Fruit fly (Drosophila melanogaster) whole organism, embryonic: ENCODE measurements around the gene CG46311.

ENCODE experiments used
- ATbp ChIP-seq: fragments of 200-800 bp; sonication (Bioruptor generic); optimal IDR thresholded peaks from 2 replicates; lab custom pipeline; 2017; ENCODE audit warnings: missing biosample characterization, mild to moderate bottlenecking, missing genetic modification characterization, missing genetic modification reagents
- Atf6 ChIP-seq: fragments of 200-800 bp; sonication (Bioruptor generic); IDR thresholded peaks from 2 replicates; pipeline ENCODE4 v1.3.6; 2022; ENCODE audit warnings: missing biosample characterization, missing genetic modification characterization
- Blimp-1 ChIP-seq: fragments of 200-800 bp; sonication (Bioruptor generic); optimal IDR thresholded peaks from 3 replicates; lab custom pipeline; 2018; ENCODE audit warnings: missing biosample characterization, missing genetic modification characterization, mild to moderate bottlenecking, moderate library complexity, missing genetic modification reagents
- CG10462 ChIP-seq: fragments of 200-800 bp; sonication (Bioruptor generic); optimal IDR thresholded peaks from 2 replicates; lab custom pipeline; 2016; ENCODE audit warnings: missing biosample characterization, missing genetic modification characterization
- CG10959 ChIP-seq: fragments of 200-800 bp; sonication (Bioruptor generic); IDR thresholded peaks from 2 replicates; pipeline ENCODE4 v1.3.6; 2022; ENCODE audit warnings: missing biosample characterization, missing genetic modification characterization
- CG11723 ChIP-seq: fragments of 200-800 bp; sonication (Bioruptor generic); optimal IDR thresholded peaks from 2 replicates; lab custom pipeline; 2017; ENCODE audit warnings: missing biosample characterization, mild to moderate bottlenecking, missing genetic modification characterization
- CG12219 ChIP-seq: fragments of 200-800 bp; sonication (Bioruptor generic); optimal IDR thresholded peaks from 3 replicates; lab custom pipeline; 2018; ENCODE audit warnings: missing biosample characterization, mild to moderate bottlenecking, missing genetic modification characterization
- CG12769 ChIP-seq: fragments of 200-800 bp; sonication (Bioruptor generic); optimal IDR thresholded peaks from 2 replicates; lab custom pipeline; 2019; ENCODE audit warnings: missing biosample characterization, mild to moderate bottlenecking, missing genetic modification characterization, moderate library complexity
- CG13123 ChIP-seq: fragments of 200-800 bp; sonication (Bioruptor generic); optimal IDR thresholded peaks from 2 replicates; lab custom pipeline; 2016; ENCODE audit warnings: missing biosample characterization, missing genetic modification characterization
- CG15011 ChIP-seq: fragments of 200-800 bp; sonication (Bioruptor generic); optimal IDR thresholded peaks from 3 replicates; lab custom pipeline; 2018; ENCODE audit warnings: missing biosample characterization, mild to moderate bottlenecking, missing genetic modification characterization
- CG1529 ChIP-seq: fragments of 200-800 bp; sonication (Bioruptor generic); optimal IDR thresholded peaks from 3 replicates; lab custom pipeline; 2018; ENCODE audit warnings: missing biosample characterization, missing genetic modification characterization
- CG16813 ChIP-seq: fragments of 200-800 bp; sonication (Bioruptor generic); IDR thresholded peaks from 3 replicates; pipeline ENCODE4 v1.3.6; 2022; ENCODE audit warnings: missing biosample characterization, missing genetic modification characterization; ENCODE audit not compliant: partially characterized antibody
- CG16863 ChIP-seq: fragments of 200-800 bp; sonication (Bioruptor generic); optimal IDR thresholded peaks from 3 replicates; lab custom pipeline; 2016; ENCODE audit warnings: missing biosample characterization, missing genetic modification characterization
- CG17359 ChIP-seq: fragments of 200-800 bp; sonication (Bioruptor generic); optimal IDR thresholded peaks from 3 replicates; lab custom pipeline; 2018; ENCODE audit warnings: missing biosample characterization, mild to moderate bottlenecking, missing genetic modification characterization, moderate library complexity
- CG2889 ChIP-seq: fragments of 200-800 bp; sonication (Bioruptor generic); IDR thresholded peaks from 3 replicates; pipeline ENCODE4 v1.3.6; 2022; ENCODE audit warnings: missing biosample characterization, missing genetic modification characterization
- CG31224 ChIP-seq: fragments of 200-800 bp; sonication (Bioruptor generic); IDR thresholded peaks from 2 replicates; pipeline ENCODE4 v1.3.6; 2022; ENCODE audit warnings: missing biosample characterization, missing genetic modification characterization
- CG31365 ChIP-seq: fragments of 200-800 bp; sonication (Bioruptor generic); optimal IDR thresholded peaks from 2 replicates; lab custom pipeline; 2018; ENCODE audit warnings: missing biosample characterization, mild to moderate bottlenecking, missing genetic modification characterization
- CG3281 ChIP-seq: fragments of 200-800 bp; sonication (Bioruptor generic); optimal IDR thresholded peaks from 3 replicates; lab custom pipeline; 2017; ENCODE audit warnings: missing biosample characterization, mild to moderate bottlenecking, missing genetic modification characterization
- CG42726 ChIP-seq: fragments of 200-800 bp; sonication (Bioruptor generic); IDR thresholded peaks from 2 replicates; pipeline ENCODE4 v1.3.6; 2022; ENCODE audit warnings: missing biosample characterization, missing genetic modification characterization; ENCODE audit not compliant: partially characterized antibody
- CG5180 ChIP-seq: fragments of 200-800 bp; sonication (Bioruptor generic); optimal IDR thresholded peaks from 3 replicates; lab custom pipeline; 2017; ENCODE audit warnings: missing biosample characterization, missing genetic modification characterization, mild to moderate bottlenecking, moderate library complexity, missing genetic modification reagents
- CG6254 ChIP-seq: fragments of 200-800 bp; sonication (Bioruptor generic); optimal IDR thresholded peaks from 3 replicates; lab custom pipeline; 2017; ENCODE audit warnings: mild to moderate bottlenecking, missing biosample characterization, missing genetic modification reagents, missing genetic modification characterization
- CG9437 ChIP-seq: fragments of 200-800 bp; sonication (Bioruptor generic); optimal IDR thresholded peaks from 2 replicates; lab custom pipeline; 2018; ENCODE audit warnings: missing biosample characterization, mild to moderate bottlenecking, missing genetic modification characterization
- CG9817 ChIP-seq: fragments of 200-800 bp; sonication (Bioruptor generic); optimal IDR thresholded peaks from 2 replicates; lab custom pipeline; 2018; ENCODE audit warnings: missing biosample characterization, mild to moderate bottlenecking, missing genetic modification characterization, moderate library complexity
- D19B ChIP-seq: fragments of 200-800 bp; sonication (Bioruptor generic); optimal IDR thresholded peaks from 2 replicates; lab custom pipeline; 2017; ENCODE audit warnings: missing biosample characterization, mild to moderate bottlenecking, missing genetic modification characterization
- Fer3 ChIP-seq: fragments of 200-800 bp; sonication (Bioruptor generic); optimal IDR thresholded peaks from 2 replicates; lab custom pipeline; 2018; ENCODE audit warnings: missing biosample characterization, mild to moderate bottlenecking, missing genetic modification characterization, moderate library complexity
- HLH54F ChIP-seq: fragments of 200-800 bp; sonication (Bioruptor generic); optimal IDR thresholded peaks from 3 replicates; lab custom pipeline; 2016; ENCODE audit warnings: missing biosample characterization, missing genetic modification characterization
- Hand ChIP-seq: fragments of 200-800 bp; sonication (Bioruptor generic); optimal IDR thresholded peaks from 2 replicates; lab custom pipeline; 2017; ENCODE audit warnings: mild to moderate bottlenecking, missing biosample characterization, missing genetic modification reagents, missing genetic modification characterization
- Kr ChIP-seq: fragments of 200-800 bp; sonication (Bioruptor generic); optimal IDR thresholded peaks from 2 replicates; lab custom pipeline; 2017; ENCODE audit warnings: missing biosample characterization, mild to moderate bottlenecking, missing genetic modification characterization
- NFAT ChIP-seq: fragments of 200-800 bp; sonication (Bioruptor generic); IDR thresholded peaks from 2 replicates; pipeline ENCODE4 v1.3.6; 2022; ENCODE audit warnings: missing biosample characterization, missing genetic modification characterization
- Optix ChIP-seq: fragments of 200-800 bp; sonication (Bioruptor generic); IDR thresholded peaks from 3 replicates; pipeline ENCODE4 v1.3.6; 2022; ENCODE audit warnings: missing biosample characterization, missing genetic modification characterization
- Poxn ChIP-seq: fragments of 200-800 bp; sonication (Bioruptor generic); IDR thresholded peaks from 2 replicates; pipeline ENCODE4 v1.3.6; 2022; ENCODE audit warnings: missing biosample characterization, missing genetic modification characterization
- Rfx ChIP-seq: fragments of 200-800 bp; sonication (Bioruptor generic); IDR thresholded peaks from 2 replicates; pipeline ENCODE4 v1.3.6; 2022; ENCODE audit warnings: missing biosample characterization, missing genetic modification characterization
- Ssrp ChIP-seq: fragments of 200-800 bp; sonication (Bioruptor generic); optimal IDR thresholded peaks from 2 replicates; lab custom pipeline; 2018; ENCODE audit warnings: missing biosample characterization, mild to moderate bottlenecking, missing genetic modification characterization, moderate library complexity
- Tbp ChIP-seq: fragments of >200 bp; optimal IDR thresholded peaks from 2 replicates; lab custom pipeline; 2018; ENCODE audit warnings: missing biosample characterization, missing genetic modification characterization
- ac ChIP-seq: fragments of 200-800 bp; sonication (Bioruptor generic); optimal IDR thresholded peaks from 3 replicates; lab custom pipeline; 2017; ENCODE audit warnings: missing biosample characterization, mild to moderate bottlenecking, missing genetic modification characterization
- ara ChIP-seq: fragments of 200-800 bp; sonication (Bioruptor generic); IDR thresholded peaks from 2 replicates; pipeline ENCODE4 v1.3.6; 2022; ENCODE audit warnings: missing biosample characterization, missing genetic modification characterization
- bcd ChIP-seq: fragments of 200-800 bp; sonication (Bioruptor generic); optimal IDR thresholded peaks from 2 replicates; lab custom pipeline; 2017; ENCODE audit warnings: missing biosample characterization, mild to moderate bottlenecking, missing genetic modification characterization
- ci ChIP-seq: fragments of 200-800 bp; sonication (Bioruptor generic); IDR thresholded peaks from 3 replicates; pipeline ENCODE4 v1.3.6; 2022; ENCODE audit warnings: missing biosample characterization, missing genetic modification characterization
- croc ChIP-seq: fragments of 200-800 bp; sonication (Bioruptor generic); conservative IDR thresholded peaks from 3 replicates; pipeline ENCODE4 v1.3.6; 2022; ENCODE audit warnings: missing biosample characterization, missing genetic modification characterization
- disco-r ChIP-seq: fragments of 200-800 bp; sonication (Bioruptor generic); optimal IDR thresholded peaks from 2 replicates; lab custom pipeline; 2016; ENCODE audit warnings: missing biosample characterization, missing genetic modification characterization
- dmrt99B ChIP-seq: fragments of 200-800 bp; sonication (Bioruptor generic); optimal IDR thresholded peaks from 2 replicates; lab custom pipeline; 2018; ENCODE audit warnings: missing biosample characterization, mild to moderate bottlenecking, missing genetic modification characterization, moderate library complexity
- grau ChIP-seq: fragments of 200-800 bp; optimal IDR thresholded peaks from 3 replicates; lab custom pipeline; 2019; ENCODE audit warnings: missing biosample characterization, mild to moderate bottlenecking, missing genetic modification characterization, moderate library complexity
- klu ChIP-seq: fragments of 200-800 bp; sonication (Bioruptor generic); IDR thresholded peaks from 2 replicates; pipeline ENCODE4 v1.3.6; 2022; ENCODE audit warnings: missing biosample characterization, missing genetic modification characterization
- kni ChIP-seq: fragments of 200-800 bp; sonication (Bioruptor generic); optimal IDR thresholded peaks from 3 replicates; lab custom pipeline; 2017; ENCODE audit warnings: mild to moderate bottlenecking, missing biosample characterization, missing genetic modification reagents, missing genetic modification characterization
- mirr ChIP-seq: fragments of 200-800 bp; sonication (Bioruptor generic); optimal IDR thresholded peaks from 3 replicates; lab custom pipeline; 2018; ENCODE audit warnings: missing biosample characterization, mild to moderate bottlenecking, missing genetic modification characterization
- ranshi ChIP-seq: fragments of 200-800 bp; sonication (Bioruptor generic); IDR thresholded peaks from 2 replicates; pipeline ENCODE4 v1.3.6; 2022; ENCODE audit warnings: missing biosample characterization, missing genetic modification characterization
- seq ChIP-seq: fragments of 200-800 bp; sonication (Bioruptor generic); IDR thresholded peaks from 2 replicates; pipeline ENCODE4 v1.3.6; 2022; ENCODE audit warnings: missing biosample characterization, missing genetic modification characterization
- slp2 ChIP-seq: fragments of 200-800 bp; sonication (Bioruptor generic); optimal IDR thresholded peaks from 2 replicates; lab custom pipeline; 2016; ENCODE audit warnings: missing biosample characterization, missing genetic modification characterization
- sr ChIP-seq: fragments of 200-800 bp; sonication (Bioruptor generic); IDR thresholded peaks from 3 replicates; pipeline ENCODE4 v1.3.6; 2022; ENCODE audit warnings: missing biosample characterization, missing genetic modification characterization
- stwl ChIP-seq: fragments of 200-800 bp; sonication (Bioruptor generic); optimal IDR thresholded peaks from 3 replicates; lab custom pipeline; 2018; ENCODE audit warnings: missing biosample characterization, mild to moderate bottlenecking, missing genetic modification characterization, moderate library complexity
- tin ChIP-seq: fragments of 200-800 bp; sonication (Bioruptor generic); optimal IDR thresholded peaks from 3 replicates; lab custom pipeline; 2016; ENCODE audit warnings: missing biosample characterization, missing genetic modification characterization

CG46311 gene

DNA sequence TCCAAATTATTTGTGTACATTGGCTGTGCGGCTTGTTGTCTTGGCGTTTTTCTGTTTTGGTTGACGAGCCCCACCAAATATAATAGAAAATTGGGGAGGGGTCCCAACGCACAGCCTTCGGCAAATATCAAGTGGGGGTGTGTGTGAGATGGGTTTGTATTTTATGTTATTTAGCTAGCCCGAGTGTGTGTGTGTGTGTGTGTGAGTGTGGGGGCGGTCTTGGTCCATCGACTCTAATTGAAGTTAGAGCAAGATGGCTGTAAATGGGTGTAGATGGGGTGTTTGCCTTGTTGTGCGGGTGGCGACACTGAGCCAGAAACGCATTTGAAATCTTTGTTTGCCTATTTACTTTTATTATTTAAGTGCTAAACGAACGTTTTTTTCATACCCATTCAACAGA is 69.0 kb downstream of the CG46311 start:
- TF ChIP-seq stwl (tag; lab: Kevin White, UChicago) (no peak), CG2889 (GFP tag; lab: Robert Waterston, UW) (no peak), Rfx (peak; percentile 46; the same call in 1 of the 2 replicates), ci (peak; percentile 15; the same call in 1 of the 3 replicates), Tbp (no peak), ranshi (GFP tag; lab: Robert Waterston, UW) (no peak), CG17359 (tag; lab: Kevin White, UChicago) (peak; percentile 26), CG1529 (GFP tag; lab: Kevin White, UChicago) (no peak), Blimp-1 (GFP tag; lab: Kevin White, UChicago) (peak; percentile 27), CG31365 (peak; percentile 6), croc (GFP tag; lab: Robert Waterston, UW) (no peak), Ssrp (tag; lab: Kevin White, UChicago) (no peak), dmrt99B (tag; lab: Kevin White, UChicago) (peak; percentile 29), seq (GFP tag; lab: Robert Waterston, UW) (peak; percentile 37; the same call in 1 of the 2 replicates), NFAT (GFP tag; lab: Robert Waterston, UW) (peak; percentile 51; the same call in 1 of the 2 replicates), CG31224 (GFP tag; lab: Robert Waterston, UW) (no peak), CG10462 (GFP tag; lab: Kevin White, UChicago) (no peak), CG11723 (GFP tag; lab: Kevin White, UChicago) (no peak), Fer3 (tag; lab: Kevin White, UChicago) (peak; percentile 9), klu (GFP tag; lab: Robert Waterston, UW) (no peak), disco-r (GFP tag; lab: Kevin White, UChicago) (peak; percentile 0), sr (GFP tag; lab: Robert Waterston, UW) (peak; percentile 73; the same call in 2 of the 3 replicates), CG13123 (GFP tag; lab: Kevin White, UChicago) (no peak), Optix (GFP tag; lab: Robert Waterston, UW) (no peak), tin (GFP tag; lab: Kevin White, UChicago) (no peak), Hand (GFP tag; lab: Kevin White, UChicago) (no peak), bcd (GFP tag; lab: Kevin White, UChicago) (no peak), Kr (no peak), CG12769 (peak; percentile 37), CG9437 (no peak), CG5180 (GFP tag; lab: Kevin White, UChicago) (peak; percentile 17), CG10959 (GFP tag; lab: Robert Waterston, UW) (no peak), CG3281 (GFP tag; lab: Kevin White, UChicago) (peak; percentile 23), grau (tag; lab: Kevin White, UChicago) (no peak), kni (GFP tag; lab: Kevin White, UChicago) (no peak), ac (GFP tag; lab: Kevin White, UChicago) (no peak), CG15011 (GFP tag; lab: Kevin White, UChicago) (peak; percentile 25), CG16863 (GFP tag; lab: Kevin White, UChicago) (no peak), ATbp (GFP tag; lab: Kevin White, UChicago) (peak; percentile 51), HLH54F (GFP tag; lab: Kevin White, UChicago) (no peak), CG16813 (no peak), CG9817 (tag; lab: Kevin White, UChicago) (peak; percentile 13), Atf6 (GFP tag; lab: Robert Waterston, UW) (peak; percentile 9; the same call in 1 of the 2 replicates), Poxn (GFP tag; lab: Robert Waterston, UW) (no peak), CG6254 (GFP tag; lab: Kevin White, UChicago) (peak; percentile 23), CG42726 (GFP tag; lab: Robert Waterston, UW) (no peak), D19B (GFP tag; lab: Kevin White, UChicago) (no peak), slp2 (GFP tag; lab: Kevin White, UChicago) (no peak), CG12219 (peak; percentile 17), ara (GFP tag; lab: Robert Waterston, UW) (no peak), mirr (GFP tag; lab: Kevin White, UChicago) (peak; percentile 36)
